Fruit fly (Drosophila melanogaster) whole organism, embryonic: ENCODE measurements around the gene CG32984.

Experiments used
- Bgb ChIP-seq: fragments of 200-800 bp; sonication (Bioruptor generic); IDR thresholded peaks from 2 replicates; pipeline ENCODE4 v1.3.6; 2022; ENCODE audit warnings: missing biosample characterization, missing genetic modification characterization; ENCODE audit not compliant: partially characterized antibody
- CG4424 ChIP-seq: fragments of 200-800 bp; sonication (Bioruptor generic); optimal IDR thresholded peaks from 3 replicates; lab custom pipeline; 2016; ENCODE audit warnings: missing biosample characterization, missing genetic modification characterization
- CG6654 ChIP-seq: fragments of 200-800 bp; sonication (Bioruptor generic); optimal IDR thresholded peaks from 2 replicates; lab custom pipeline; 2017; ENCODE audit warnings: missing biosample characterization, mild to moderate bottlenecking, missing genetic modification characterization

DNA sequence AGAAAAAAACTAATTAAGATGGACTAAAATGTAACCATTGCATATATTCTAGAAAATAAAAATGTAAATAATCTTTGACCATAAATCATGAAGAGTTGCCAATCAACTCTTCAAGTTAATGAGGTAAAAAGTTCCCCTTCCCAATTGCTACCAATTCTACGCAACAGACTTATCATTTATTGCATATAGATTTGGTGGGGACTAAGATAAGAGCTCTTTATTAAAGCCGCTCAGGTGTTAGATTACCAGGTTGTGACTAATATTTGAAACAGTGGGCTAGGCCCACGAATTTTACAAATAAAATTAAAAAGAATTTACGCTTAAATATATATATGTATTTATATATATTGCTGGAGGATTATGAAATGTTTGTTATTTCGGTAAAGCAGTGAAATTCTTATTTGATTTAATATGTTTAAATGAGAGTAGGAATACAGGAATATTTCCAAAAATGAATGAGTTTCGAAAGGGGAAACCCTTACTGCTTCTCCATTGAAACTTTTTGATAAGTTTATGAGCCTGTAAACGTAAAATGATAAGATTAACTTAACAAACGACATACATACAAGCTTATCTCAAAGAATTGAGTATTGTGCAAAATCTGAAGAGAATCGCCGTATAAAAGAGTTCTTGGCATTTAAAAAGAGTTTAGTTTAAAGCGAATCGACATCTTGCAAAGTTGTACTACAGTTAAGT, 46.9 kb downstream of the CG32984 start, which contains the start of gene CG13102:
- TF ChIP-seq CG4424 (no peak), CG6654 (no peak), Bgb (GFP tag; lab: Robert Waterston, UW) (no peak)
